Worm (Caenorhabditis elegans): Measurements from ENCODE around the gene otpl-1.

DNA sequence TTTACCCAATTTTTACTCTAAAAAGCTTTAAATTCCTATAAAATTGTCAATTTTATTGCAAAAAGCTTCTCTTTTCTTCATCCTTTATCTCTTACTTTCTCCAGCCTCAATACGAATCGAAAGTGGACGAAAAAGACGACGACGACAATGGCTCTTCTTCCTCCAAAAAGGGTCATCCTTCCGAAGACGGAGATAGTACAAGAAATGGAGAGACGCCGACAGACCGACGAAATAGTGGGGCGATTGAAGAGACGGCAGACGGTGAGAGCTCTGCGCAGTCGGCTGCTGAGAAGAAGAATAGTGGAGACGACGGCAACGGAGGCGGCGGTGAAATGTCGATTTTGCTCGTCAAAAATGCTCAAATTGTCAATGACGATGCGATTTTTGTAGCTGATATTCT, 49.4 kb upstream of the otpl-1 start:
- TF ChIP-seq unc-39 (tag; optimal IDR thresholded peaks at IDR 0.05), result no peak
- TF ChIP-seq unc-62 (GFP tag; optimal IDR thresholded peaks at IDR 0.05), result no peak
- no peak for TF ChIP-seq ceh-83 (GFP tag; optimal IDR thresholded peaks at IDR 0.05)
- no peak for TF ChIP-seq nhr-76 (tag; optimal IDR thresholded peaks at IDR 0.05)
- no peak for TF ChIP-seq ztf-11 (tag; optimal IDR thresholded peaks at IDR 0.05)
- TF ChIP-seq pha-4 (tag; optimal IDR thresholded peaks at IDR 0.05), result peak; percentile 34
- TF ChIP-seq mep-1 (tag; optimal IDR thresholded peaks at IDR 0.05), result no peak
- no peak for TF ChIP-seq nhr-12 (tag; optimal IDR thresholded peaks at IDR 0.05)
- TF ChIP-seq ces-1 (GFP tag; optimal IDR thresholded peaks at IDR 0.05), result peak; percentile 52
- no peak for TF ChIP-seq bed-3 (GFP tag; optimal IDR thresholded peaks at IDR 0.05)

Measured in whole organism, mixed stage, embryonic.